Worm (Caenorhabditis elegans) whole organism, L4 larva: ENCODE results near the gene fipr-7.

Experiments
- R02D3.7 ChIP-seq: fragments of 150-350 bp; sonication (generic microtip); optimal IDR thresholded peaks from 3 replicates; lab custom pipeline; 2014; ENCODE audit warnings: missing biosample characterization, missing genetic modification characterization
- ama-1 ChIP-seq: fragments of 150-350 bp; optimal IDR thresholded peaks from 2 replicates; lab custom pipeline; 2014; ENCODE audit warnings: inconsistent platforms, mixed read lengths
- fkh-10 ChIP-seq: fragments of 150-350 bp; optimal IDR thresholded peaks from 2 replicates; lab custom pipeline; 2014; ENCODE audit warnings: missing biosample characterization, missing genetic modification reagents, missing genetic modification characterization
- lin-15B ChIP-seq: fragments of 150-350 bp; sonication (generic microtip); optimal IDR thresholded peaks from 3 replicates; lab custom pipeline; 2014; ENCODE audit warnings: missing biosample characterization, missing genetic modification characterization
- mdl-1 ChIP-seq, 2 experiments: fragments of 150-350 bp in 1 of 2; sonication (generic microtip) in 1 of 2; optimal IDR thresholded peaks; 2 replicates each; lab custom pipeline; 2014 to 2017; ENCODE audit warnings: missing biosample characterization in 2 of 2, missing genetic modification characterization in 2 of 2
- nhr-10 ChIP-seq: fragments of 150-350 bp; optimal IDR thresholded peaks from 2 replicates; lab custom pipeline; 2014; ENCODE audit warnings: missing biosample characterization, missing genetic modification characterization
- nhr-6 ChIP-seq: fragments of 150-350 bp; optimal IDR thresholded peaks from 2 replicates; lab custom pipeline; 2014; ENCODE audit warnings: missing biosample characterization, missing genetic modification characterization
- unc-130 ChIP-seq: sonication (generic microtip); optimal IDR thresholded peaks from 2 replicates; lab custom pipeline; 2016; ENCODE audit warnings: missing genetic modification reagents, missing genetic modification characterization, missing compliant biosample characterization
- ztf-11 ChIP-seq: fragments of 150-350 bp; optimal IDR thresholded peaks from 2 replicates; lab custom pipeline; 2014; ENCODE audit warnings: missing biosample characterization, missing genetic modification characterization

ce11 chrV:10244018-10244720 is 14.5 kb downstream of the fipr-7 start:
- TF ChIP-seq nhr-6 (no peak), R02D3.7 (tag; lab: Kevin White, UChicago) (no peak), mdl-1 (tag; optimal IDR thresholded peaks at IDR 0.05; lab: Kevin White, UChicago) (peak in 1 of 2 experiments; percentile 5), unc-130 (GFP tag; lab: Kevin White, UChicago) (no peak), ama-1 (lab: Kevin White, UChicago) (no peak), nhr-10 (no peak), ztf-11 (tag; lab: Kevin White, UChicago) (no peak), fkh-10 (GFP tag; lab: Kevin White, UChicago) (no peak), lin-15B (tag; lab: Kevin White, UChicago) (no peak)
